Worm (Caenorhabditis elegans) whole organism, L3 larva: ENCODE results near the gene F13H8.3.

Source experiments
- R02D3.7 ChIP-seq: fragments of 150-350 bp; optimal IDR thresholded peaks from 2 replicates; lab custom pipeline; 2014; ENCODE audit warnings: missing biosample characterization, missing genetic modification characterization
- ZK546.5 ChIP-seq: sonication (generic microtip); optimal IDR thresholded peaks from 2 replicates; lab custom pipeline; 2017; ENCODE audit warnings: missing biosample characterization, missing genetic modification characterization
- aly-2 ChIP-seq: fragments of 150-350 bp; optimal IDR thresholded peaks from 2 replicates; lab custom pipeline; 2014; ENCODE audit warnings: missing biosample characterization, missing genetic modification characterization
- ama-1 ChIP-seq: fragments of 150-350 bp; optimal IDR thresholded peaks from 2 replicates; lab custom pipeline; 2018
- ceh-16 ChIP-seq: sonication (generic microtip); optimal IDR thresholded peaks from 2 replicates; lab custom pipeline; 2017; ENCODE audit warnings: missing biosample characterization, missing genetic modification characterization
- ceh-28 ChIP-seq: fragments of 150-350 bp; optimal IDR thresholded peaks from 2 replicates; lab custom pipeline; 2014; ENCODE audit warnings: missing biosample characterization, missing genetic modification reagents, missing genetic modification characterization
- ceh-82 ChIP-seq: fragments of 150-350 bp; optimal IDR thresholded peaks from 2 replicates; lab custom pipeline; 2014; ENCODE audit warnings: missing biosample characterization, missing genetic modification characterization
- ceh-9 ChIP-seq: sonication (generic microtip); optimal IDR thresholded peaks from 2 replicates; lab custom pipeline; 2018; ENCODE audit warnings: missing biosample characterization, missing genetic modification characterization
- daf-12 ChIP-seq: fragments of 150-350 bp; optimal IDR thresholded peaks from 2 replicates; lab custom pipeline; 2014; ENCODE audit warnings: missing biosample characterization, missing genetic modification reagents, missing genetic modification characterization
- egl-27 ChIP-seq: sonication (generic microtip); optimal IDR thresholded peaks from 4 replicates; lab custom pipeline; 2017; ENCODE audit warnings: missing biosample characterization, missing genetic modification reagents, missing genetic modification characterization
- egl-5 ChIP-seq: fragments of 150-350 bp; optimal IDR thresholded peaks from 2 replicates; lab custom pipeline; 2017; ENCODE audit warnings: missing biosample characterization, missing genetic modification reagents, missing genetic modification characterization, inconsistent platforms
- elt-1 ChIP-seq: fragments of 150-350 bp; optimal IDR thresholded peaks from 2 replicates; lab custom pipeline; 2014; ENCODE audit warnings: missing biosample characterization, missing genetic modification characterization
- elt-2 ChIP-seq: sonication (generic microtip); optimal IDR thresholded peaks from 2 replicates; lab custom pipeline; 2016; ENCODE audit warnings: missing genetic modification reagents, mild to moderate bottlenecking, missing genetic modification characterization, missing compliant biosample characterization
- elt-3 ChIP-seq, 3 experiments: fragments of 150-350 bp in 1 of 3; sonication (generic microtip) in 2 of 3; optimal IDR thresholded peaks; 2 replicates in 2 of 3; 4 replicates in 1 of 3; lab custom pipeline; 2014 to 2017; ENCODE audit warnings: missing biosample characterization in 3 of 3, missing genetic modification characterization in 3 of 3
- eor-1 ChIP-seq, 2 experiments: fragments of 150-350 bp; optimal IDR thresholded peaks; 2 replicates each; lab custom pipeline; 2014 to 2018; ENCODE audit warnings: missing biosample characterization in 2 of 2, missing genetic modification characterization in 2 of 2
- fkh-10 ChIP-seq: sonication (generic microtip); optimal IDR thresholded peaks from 2 replicates; lab custom pipeline; 2017; ENCODE audit warnings: missing biosample characterization, missing genetic modification reagents, missing genetic modification characterization
- fkh-2 ChIP-seq: fragments of 150-350 bp; optimal IDR thresholded peaks from 2 replicates; lab custom pipeline; 2014; ENCODE audit warnings: missing biosample characterization, missing genetic modification reagents, missing genetic modification characterization
- fos-1 ChIP-seq: fragments of 150-350 bp; optimal IDR thresholded peaks from 2 replicates; lab custom pipeline; 2014; ENCODE audit warnings: missing biosample characterization, missing genetic modification characterization
- hmg-11 ChIP-seq: sonication (generic microtip); optimal IDR thresholded peaks from 2 replicates; lab custom pipeline; 2016; ENCODE audit warnings: missing genetic modification characterization, missing compliant biosample characterization
- jun-1 ChIP-seq: fragments of 150-350 bp; optimal IDR thresholded peaks from 2 replicates; lab custom pipeline; 2014; ENCODE audit warnings: missing biosample characterization, missing genetic modification reagents, missing genetic modification characterization
- lin-15B ChIP-seq: fragments of 150-350 bp; optimal IDR thresholded peaks from 2 replicates; lab custom pipeline; 2014; ENCODE audit warnings: missing biosample characterization, missing genetic modification characterization
- lin-39 ChIP-seq: fragments of 150-350 bp; optimal IDR thresholded peaks from 2 replicates; lab custom pipeline; 2018; ENCODE audit warnings: missing biosample characterization, missing genetic modification reagents, missing genetic modification characterization
- lsy-12 ChIP-seq: sonication (generic microtip); optimal IDR thresholded peaks from 2 replicates; lab custom pipeline; 2016; ENCODE audit warnings: mild to moderate bottlenecking, missing genetic modification characterization, missing compliant biosample characterization
- mdl-1 ChIP-seq: fragments of 150-350 bp; optimal IDR thresholded peaks from 2 replicates; lab custom pipeline; 2014; ENCODE audit warnings: missing biosample characterization, missing genetic modification characterization
- mml-1 ChIP-seq: fragments of 150-350 bp; sonication (generic microtip); optimal IDR thresholded peaks from 3 replicates; lab custom pipeline; 2014; ENCODE audit warnings: missing biosample characterization, missing genetic modification characterization
- nfya-1 ChIP-seq: sonication (generic microtip); optimal IDR thresholded peaks from 2 replicates; lab custom pipeline; 2017; ENCODE audit warnings: missing genetic modification characterization, mild to moderate bottlenecking, missing compliant biosample characterization, antibody characterized with exemption, moderate library complexity; ENCODE audit not compliant: insufficient read depth
- nhr-11 ChIP-seq: fragments of 150-350 bp; optimal IDR thresholded peaks from 2 replicates; lab custom pipeline; 2014; ENCODE audit warnings: missing biosample characterization, missing genetic modification characterization
- nhr-12 ChIP-seq: fragments of 150-350 bp; optimal IDR thresholded peaks from 2 replicates; lab custom pipeline; 2014; ENCODE audit warnings: missing biosample characterization, missing genetic modification characterization
- nhr-23 ChIP-seq: fragments of 150-350 bp; optimal IDR thresholded peaks from 2 replicates; lab custom pipeline; 2014; ENCODE audit warnings: missing biosample characterization, missing genetic modification reagents, missing genetic modification characterization
- nhr-237 ChIP-seq: fragments of 150-350 bp; optimal IDR thresholded peaks from 2 replicates; lab custom pipeline; 2014; ENCODE audit warnings: missing biosample characterization, missing genetic modification characterization
- nhr-25 ChIP-seq: sonication (generic microtip); optimal IDR thresholded peaks from 2 replicates; lab custom pipeline; 2017; ENCODE audit warnings: missing biosample characterization, missing genetic modification characterization
- nhr-28 ChIP-seq: fragments of 150-350 bp; optimal IDR thresholded peaks from 2 replicates; lab custom pipeline; 2014; ENCODE audit warnings: missing biosample characterization, missing genetic modification characterization
- nhr-43 ChIP-seq: sonication (generic microtip); optimal IDR thresholded peaks from 2 replicates; lab custom pipeline; 2016; ENCODE audit warnings: mild to moderate bottlenecking, missing genetic modification characterization, missing compliant biosample characterization; ENCODE audit not compliant: poor library complexity, severe bottlenecking
- nhr-67 ChIP-seq: fragments of 150-350 bp; optimal IDR thresholded peaks from 2 replicates; lab custom pipeline; 2014; ENCODE audit warnings: missing biosample characterization, missing genetic modification characterization
- nhr-76 ChIP-seq: fragments of 150-350 bp; sonication (generic microtip); optimal IDR thresholded peaks from 5 replicates; lab custom pipeline; 2014; ENCODE audit warnings: missing biosample characterization, missing genetic modification characterization
- nhr-77 ChIP-seq: fragments of 150-350 bp; optimal IDR thresholded peaks from 2 replicates; lab custom pipeline; 2014; ENCODE audit warnings: missing biosample characterization, missing genetic modification characterization
- pha-4 ChIP-seq: fragments of 150-350 bp; optimal IDR thresholded peaks from 2 replicates; lab custom pipeline; 2014; ENCODE audit warnings: missing biosample characterization, missing genetic modification reagents, missing genetic modification characterization
- pqm-1 ChIP-seq: fragments of 150-350 bp; optimal IDR thresholded peaks from 2 replicates; lab custom pipeline; 2017; ENCODE audit warnings: missing biosample characterization, missing genetic modification characterization, inconsistent platforms
- sea-2 ChIP-seq: fragments of 150-350 bp; sonication (generic microtip); optimal IDR thresholded peaks from 4 replicates; lab custom pipeline; 2014; ENCODE audit warnings: missing biosample characterization, missing genetic modification reagents, missing genetic modification characterization
- skn-1 ChIP-seq: fragments of 150-350 bp; optimal IDR thresholded peaks from 2 replicates; lab custom pipeline; 2014; ENCODE audit warnings: missing biosample characterization, missing genetic modification characterization
- snpc-4 ChIP-seq: fragments of 150-350 bp; optimal IDR thresholded peaks from 2 replicates; lab custom pipeline; 2014; ENCODE audit warnings: missing biosample characterization, missing genetic modification characterization
- tbx-2 ChIP-seq: sonication (generic microtip); optimal IDR thresholded peaks from 2 replicates; lab custom pipeline; 2016; ENCODE audit warnings: mild to moderate bottlenecking, missing genetic modification characterization, missing compliant biosample characterization
- unc-39 ChIP-seq: sonication (generic microtip); optimal IDR thresholded peaks from 4 replicates; lab custom pipeline; 2017; ENCODE audit warnings: missing biosample characterization, missing genetic modification characterization
- unc-62 ChIP-seq: fragments of 150-350 bp; sonication (generic microtip); optimal IDR thresholded peaks from 4 replicates; lab custom pipeline; 2014; ENCODE audit warnings: missing biosample characterization, missing genetic modification reagents, missing genetic modification characterization
- zag-1 ChIP-seq: fragments of 150-350 bp; optimal IDR thresholded peaks from 2 replicates; lab custom pipeline; 2014; ENCODE audit warnings: missing biosample characterization, missing genetic modification characterization
- ztf-11 ChIP-seq: fragments of 150-350 bp; optimal IDR thresholded peaks from 2 replicates; lab custom pipeline; 2014; ENCODE audit warnings: missing biosample characterization, missing genetic modification characterization
- ztf-4 ChIP-seq: fragments of 150-350 bp; optimal IDR thresholded peaks from 2 replicates; lab custom pipeline; 2014; ENCODE audit warnings: missing biosample characterization, missing genetic modification characterization

F13H8.3 gene

ce11 chrII:6248503-6248902 lies 15.3 kb upstream of the F13H8.3 start:
- TF ChIP-seq nhr-23 (tag; lab: Kevin White, UChicago) = peak; percentile 59
- no peak for TF ChIP-seq ztf-4 (tag; lab: Kevin White, UChicago)
- TF ChIP-seq nfya-1 (tag; lab: Kevin White, UChicago) = peak; percentile 59
- peak; percentile 18 for TF ChIP-seq nhr-25 (tag; lab: Kevin White, UChicago)
- TF ChIP-seq jun-1 (tag; lab: Kevin White, UChicago) = no peak
- no peak for TF ChIP-seq snpc-4 (tag; lab: Kevin White, UChicago)
- TF ChIP-seq pha-4 (tag; lab: Kevin White, UChicago) = peak; percentile 85
- TF ChIP-seq egl-5 (tag; lab: Kevin White, UChicago) = no peak
- TF ChIP-seq nhr-43 (tag; lab: Kevin White, UChicago) = peak; percentile 70
- TF ChIP-seq hmg-11 = peak; percentile 22
- TF ChIP-seq eor-1 (tag; optimal IDR thresholded peaks at IDR 0.05; lab: Kevin White, UChicago) = no peak
- peak; percentile 19 for TF ChIP-seq tbx-2 (tag; lab: Kevin White, UChicago)
- TF ChIP-seq lin-15B = peak; percentile 2
- peak; percentile 24 for TF ChIP-seq pqm-1
- TF ChIP-seq elt-2 (tag; lab: Kevin White, UChicago) = peak; percentile 21
- TF ChIP-seq lin-39 (tag; lab: Kevin White, UChicago) = peak; percentile 82
- TF ChIP-seq, all 47 proteins: peak for 11

- TF ChIP-seq nhr-11 (tag; lab: Kevin White, UChicago) (peak; percentile 53), elt-2 (tag; lab: Kevin White, UChicago) (peak; percentile 51), nhr-67 (no peak), ztf-4 (tag; lab: Kevin White, UChicago) (no peak), tbx-2 (tag; lab: Kevin White, UChicago) (no peak), skn-1 (tag; lab: Kevin White, UChicago) (peak; percentile 72), fkh-2 (no peak), lin-15B (peak; percentile 84), nhr-23 (tag; lab: Kevin White, UChicago) (peak; percentile 77), nhr-12 (tag; lab: Kevin White, UChicago) (no peak), ceh-16 (tag; lab: Kevin White, UChicago) (no peak), lin-39 (tag; lab: Kevin White, UChicago) (peak; percentile 91), jun-1 (tag; lab: Kevin White, UChicago) (peak; percentile 18), pqm-1 (peak; percentile 11), lsy-12 (no peak), nhr-76 (tag; lab: Kevin White, UChicago) (no peak), elt-3 (tag; optimal IDR thresholded peaks at IDR 0.05; lab: Kevin White, UChicago) (peak in 1 of 3 experiments; percentile 4), fos-1 (tag; lab: Kevin White, UChicago) (no peak), fkh-10 (GFP tag; lab: Kevin White, UChicago) (no peak), pha-4 (tag; lab: Kevin White, UChicago) (peak; percentile 94), aly-2 (no peak), nhr-25 (tag; lab: Kevin White, UChicago) (peak; percentile 88), hmg-11 (peak; percentile 71), mdl-1 (tag; lab: Kevin White, UChicago) (no peak), zag-1 (no peak), nhr-237 (tag; lab: Kevin White, UChicago) (no peak), ztf-11 (tag; lab: Kevin White, UChicago) (no peak), sea-2 (no peak), R02D3.7 (tag; lab: Kevin White, UChicago) (peak; percentile 20), egl-27 (tag; lab: Kevin White, UChicago) (peak; percentile 8), eor-1 (tag; optimal IDR thresholded peaks at IDR 0.05; lab: Kevin White, UChicago) (no peak), unc-62 (GFP tag; lab: Kevin White, UChicago) (no peak), nhr-28 (tag; lab: Kevin White, UChicago) (no peak), snpc-4 (tag; lab: Kevin White, UChicago) (peak; percentile 79), ceh-28 (tag; lab: Kevin White, UChicago) (peak; percentile 53), ceh-82 (peak; percentile 6), nhr-77 (tag; lab: Kevin White, UChicago) (no peak), ama-1 (lab: Kevin White, UChicago) (peak; percentile 76), nfya-1 (tag; lab: Kevin White, UChicago) (peak; percentile 90), daf-12 (no peak), egl-5 (tag; lab: Kevin White, UChicago) (peak; percentile 89), mml-1 (tag; lab: Kevin White, UChicago) (no peak), elt-1 (tag; lab: Kevin White, UChicago) (no peak), nhr-43 (tag; lab: Kevin White, UChicago) (peak; percentile 53), ZK546.5 (tag; lab: Kevin White, UChicago) (no peak), unc-39 (no peak), ceh-9 (no peak)
Measured at ce11 chrII:6250782-6251461, 12.9 kb upstream of the F13H8.3 start, which contains the start of gene phb-2. phb-2 (plus strand) TSS chrII:6251411.
